Worm (Caenorhabditis elegans) whole organism, midembryonic: Measurements from ENCODE around the gene zim-2.

Source experiments
- T22C8.4 ChIP-seq: fragments of 200-800 bp; sonication (Bioruptor generic); IDR thresholded peaks from 2 replicates; pipeline ENCODE4 v1.3.6; 2022; ENCODE audit warnings: missing genetic modification characterization, missing compliant biosample characterization
- cog-1 ChIP-seq: sonication (generic microtip); optimal IDR thresholded peaks from 2 replicates; lab custom pipeline; 2016; ENCODE audit warnings: missing genetic modification characterization, missing compliant biosample characterization
- flt-1 ChIP-seq: fragments of 200-800 bp; sonication (Bioruptor generic); IDR thresholded peaks from 2 replicates; pipeline ENCODE4 v1.3.6; 2022; ENCODE audit warnings: missing genetic modification characterization, missing compliant biosample characterization
- klf-2 ChIP-seq: fragments of 200-800 bp; sonication (Bioruptor generic); conservative IDR thresholded peaks from 2 replicates; pipeline ENCODE4 v1.3.6; 2022; ENCODE audit warnings: missing genetic modification reagents, missing genetic modification characterization, missing compliant biosample characterization
- med-1 ChIP-seq: sonication (generic microtip); optimal IDR thresholded peaks from 2 replicates; lab custom pipeline; 2017; ENCODE audit warnings: missing genetic modification characterization, mild to moderate bottlenecking, missing compliant biosample characterization, antibody characterized with exemption, missing genetic modification reagents; ENCODE audit not compliant: insufficient read depth
- ref-1 ChIP-seq: fragments of 200-800 bp; sonication (Bioruptor generic); conservative IDR thresholded peaks from 2 replicates; pipeline ENCODE4 v1.3.6; 2022; ENCODE audit warnings: missing genetic modification reagents, missing genetic modification characterization, missing compliant biosample characterization
- tab-1 ChIP-seq: fragments of 200-800 bp; sonication (Bioruptor generic); IDR thresholded peaks from 2 replicates; pipeline ENCODE4 v1.3.6; 2022; ENCODE audit warnings: missing genetic modification characterization, missing compliant biosample characterization
- ztf-23 ChIP-seq: fragments of 200-800 bp; sonication (Bioruptor generic); IDR thresholded peaks from 2 replicates; pipeline ENCODE4 v1.3.6; 2022; ENCODE audit warnings: missing genetic modification reagents, missing genetic modification characterization, missing compliant biosample characterization
- ztf-29 ChIP-seq: fragments of 200-800 bp; sonication (Bioruptor generic); IDR thresholded peaks from 2 replicates; pipeline ENCODE4 v1.3.6; 2022; ENCODE audit warnings: missing genetic modification reagents, missing genetic modification characterization, missing compliant biosample characterization

DNA sequence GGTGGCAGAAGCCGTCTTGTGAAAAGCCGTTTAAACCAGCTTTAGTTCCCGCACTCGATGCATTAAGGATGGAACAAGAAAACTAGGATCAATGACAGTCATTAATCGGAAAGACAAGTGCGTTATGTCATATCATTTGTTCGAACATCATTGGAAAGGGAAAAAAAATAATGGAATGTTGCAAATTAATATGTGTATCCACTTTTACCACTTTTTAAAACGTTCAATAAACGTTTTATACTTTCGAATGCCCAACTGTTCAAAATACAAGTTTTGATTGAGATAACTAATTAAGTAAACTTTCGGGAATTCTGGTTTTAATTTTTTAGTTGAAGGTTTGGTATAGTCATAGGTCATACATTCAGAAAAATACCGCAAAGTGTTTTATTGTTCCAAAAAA, 39.9 kb upstream of the zim-2 start, which contains the start of gene C02F4.4:
- no peak for TF ChIP-seq flt-1 (GFP tag; lab: Robert Waterston, UW)
- no peak for TF ChIP-seq ztf-29
- no peak for TF ChIP-seq klf-2
- TF ChIP-seq T22C8.4 (GFP tag; lab: Robert Waterston, UW) = no peak
- TF ChIP-seq tab-1 (GFP tag; lab: Robert Waterston, UW) = no peak
- no peak for TF ChIP-seq med-1 (GFP tag; lab: Kevin White, UChicago)
- TF ChIP-seq ztf-23 (GFP tag; lab: Robert Waterston, UW) = no peak
- no peak for TF ChIP-seq ref-1 (GFP tag; lab: Robert Waterston, UW)
- no peak for TF ChIP-seq cog-1 (tag; lab: Kevin White, UChicago)
